Fruit fly (Drosophila melanogaster) whole organism, wandering third instar larva: ENCODE data around the gene SmydA-9.

ENCODE experiments used
- Dif ChIP-seq: fragments of 200-275, 200-300 bp; sonication (Bioruptor generic); optimal IDR thresholded peaks from 2 replicates; lab custom pipeline; 2018; ENCODE audit warnings: missing biosample characterization, missing genetic modification characterization; ENCODE audit not compliant: partially characterized antibody
- HLH106 ChIP-seq: fragments of 200-800 bp; optimal IDR thresholded peaks from 3 replicates; lab custom pipeline; 2019; ENCODE audit warnings: missing biosample characterization, mild to moderate bottlenecking, missing genetic modification characterization, moderate library complexity
- Hr78 ChIP-seq: fragments of >200 bp; optimal IDR thresholded peaks from 2 replicates; lab custom pipeline; 2017; ENCODE audit warnings: missing biosample characterization, missing genetic modification characterization
- Hr83 ChIP-seq: fragments of 200-300 bp; sonication (Bioruptor generic); optimal IDR thresholded peaks from 2 replicates; lab custom pipeline; 2016; ENCODE audit warnings: missing biosample characterization, mild to moderate bottlenecking, missing genetic modification characterization, moderate library complexity; ENCODE audit not compliant: poor library complexity, severe bottlenecking
- Myc ChIP-seq: fragments of >200 bp; optimal IDR thresholded peaks from 2 replicates; lab custom pipeline; 2017
- N ChIP-seq: fragments of >200 bp; optimal IDR thresholded peaks from 2 replicates; lab custom pipeline; 2018; ENCODE audit warnings: missing biosample characterization, missing external identifiers, missing genetic modification characterization
- Vsx2 ChIP-seq: fragments of 200-300, 225-300 bp; sonication (Bioruptor generic); optimal IDR thresholded peaks from 2 replicates; lab custom pipeline; 2018; ENCODE audit warnings: missing biosample characterization, missing genetic modification characterization; ENCODE audit not compliant: partially characterized antibody
- ey ChIP-seq: fragments of 200-800 bp; sonication (Bioruptor generic); optimal IDR thresholded peaks from 2 replicates; lab custom pipeline; 2016; ENCODE audit warnings: missing biosample characterization, missing genetic modification characterization
- h ChIP-seq: fragments of 200-800 bp; sonication (Bioruptor generic); optimal IDR thresholded peaks from 3 replicates; lab custom pipeline; 2016; ENCODE audit warnings: missing biosample characterization, mild to moderate bottlenecking, missing genetic modification characterization
- jim ChIP-seq: fragments of 175-275, 200-325 bp; sonication (Bioruptor generic); optimal IDR thresholded peaks from 2 replicates; lab custom pipeline; 2016; ENCODE audit warnings: missing biosample characterization, mild to moderate bottlenecking, missing genetic modification characterization
- psq ChIP-seq: fragments of 200-800 bp; sonication (Bioruptor generic); optimal IDR thresholded peaks from 3 replicates; lab custom pipeline; 2017; ENCODE audit warnings: missing biosample characterization, mild to moderate bottlenecking, missing genetic modification characterization, moderate library complexity
- usp ChIP-seq: fragments of >200 bp; optimal IDR thresholded peaks from 2 replicates; lab custom pipeline; 2017; ENCODE audit warnings: missing biosample characterization, missing genetic modification characterization

dm6 chrX:9163110-9163509 lies 47.6 kb downstream of the SmydA-9 start, which contains the start of gene mei-P26:
- no peak for TF ChIP-seq HLH106 (tag; lab: Kevin White, UChicago)
- no peak for TF ChIP-seq psq (GFP tag; lab: Kevin White, UChicago)
- no peak for TF ChIP-seq h (GFP tag; lab: Kevin White, UChicago)
- peak; percentile 3 for TF ChIP-seq Hr83 (GFP tag; lab: Kevin White, UChicago)
- no peak for TF ChIP-seq usp (GFP tag; lab: Kevin White, UChicago)
- TF ChIP-seq Vsx2 (GFP tag; lab: Kevin White, UChicago), result no peak
- no peak for TF ChIP-seq jim (GFP tag; lab: Kevin White, UChicago)
- no peak for TF ChIP-seq Dif (GFP tag; lab: Kevin White, UChicago)
- TF ChIP-seq Hr78 (GFP tag; lab: Kevin White, UChicago), result no peak
- TF ChIP-seq Myc (lab: Kevin White, UChicago), result no peak
- no peak for TF ChIP-seq N (GFP tag; lab: Kevin White, UChicago)
- TF ChIP-seq ey (GFP tag; lab: Kevin White, UChicago), result no peak
